Worm (Caenorhabditis elegans): ENCODE measurements around the gene sod-5.

DNA sequence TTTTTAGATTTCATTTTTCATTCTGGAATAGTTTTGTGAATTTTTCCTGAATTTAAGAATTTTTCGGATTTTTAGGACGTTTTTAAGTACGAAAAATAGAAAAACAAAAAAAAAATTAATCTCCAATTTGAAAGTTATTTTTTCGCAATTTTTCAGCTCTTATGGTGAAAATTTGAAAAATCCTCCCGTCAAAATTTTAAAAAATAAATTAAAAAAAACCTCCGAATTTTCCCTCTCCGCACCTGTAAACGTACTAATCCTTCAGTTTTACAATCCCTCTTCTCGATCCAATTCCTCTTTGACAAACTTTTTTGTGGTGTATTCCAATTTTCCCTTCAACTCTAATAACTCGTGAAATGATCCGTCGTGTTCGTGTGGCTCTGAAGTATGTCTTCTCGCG is 39.2 kb upstream of the sod-5 start, which contains the start of gene B0286.1:
- TF ChIP-seq him-1 (tag; optimal IDR thresholded peaks at IDR 0.05) (no peak), dao-5 (tag; optimal IDR thresholded peaks at IDR 0.05) (no peak), W03F9.2 (tag; optimal IDR thresholded peaks at IDR 0.05) (no peak)

Data from whole organism, L4/young adult.